Fruit fly (Drosophila melanogaster) whole organism, embryonic: ENCODE data around the gene mRpL20.

Experiments used
- Awh ChIP-seq: fragments of 200-800 bp; sonication (Bioruptor generic); IDR thresholded peaks from 2 replicates; pipeline ENCODE4, ENCODE4 v1.3.6; 2022; ENCODE audit warnings: missing biosample characterization, missing genetic modification characterization
- Bdp1 ChIP-seq: fragments of 200-800 bp; sonication (Bioruptor generic); optimal IDR thresholded peaks from 3 replicates; lab custom pipeline; 2016; ENCODE audit warnings: missing biosample characterization, missing genetic modification characterization
- CG10654 ChIP-seq: fragments of 200-800 bp; sonication (Bioruptor generic); optimal IDR thresholded peaks from 2 replicates; lab custom pipeline; 2016; ENCODE audit warnings: missing biosample characterization, missing genetic modification characterization
- CG11085 ChIP-seq: fragments of 200-800 bp; sonication (Bioruptor generic); IDR thresholded peaks from 2 replicates; pipeline ENCODE4 v1.3.6; 2022; ENCODE audit warnings: missing biosample characterization, missing genetic modification characterization
- CG12299 ChIP-seq: fragments of 200-800 bp; sonication (Bioruptor generic); optimal IDR thresholded peaks from 2 replicates; lab custom pipeline; 2018; ENCODE audit warnings: missing biosample characterization, mild to moderate bottlenecking, missing genetic modification characterization
- CG12744 ChIP-seq: fragments of 200-800 bp; sonication (Bioruptor generic); optimal IDR thresholded peaks from 2 replicates; lab custom pipeline; 2016; ENCODE audit warnings: missing biosample characterization, missing genetic modification characterization
- CG13624 ChIP-seq: fragments of 200-800 bp; sonication (Bioruptor generic); optimal IDR thresholded peaks from 2 replicates; lab custom pipeline; 2016; ENCODE audit warnings: missing biosample characterization, missing genetic modification characterization
- CG14441 ChIP-seq: fragments of 200-800 bp; sonication (Bioruptor generic); IDR thresholded peaks from 2 replicates; pipeline ENCODE4 v1.3.6; 2022; ENCODE audit warnings: missing biosample characterization, missing genetic modification characterization
- CG15073 ChIP-seq: fragments of 200-800 bp; sonication (Bioruptor generic); optimal IDR thresholded peaks from 2 replicates; lab custom pipeline; 2016; ENCODE audit warnings: missing biosample characterization, missing genetic modification characterization
- CG1602 ChIP-seq: fragments of 200-800 bp; sonication (Bioruptor generic); optimal IDR thresholded peaks from 3 replicates; lab custom pipeline; 2016; ENCODE audit warnings: missing biosample characterization, missing genetic modification characterization
- CG16779 ChIP-seq: fragments of 200-800 bp; sonication (Bioruptor generic); IDR thresholded peaks from 2 replicates; pipeline ENCODE4 v1.3.6; 2022; ENCODE audit warnings: missing biosample characterization, missing genetic modification characterization
- CG17186 ChIP-seq: fragments of 200-800 bp; sonication (Bioruptor generic); optimal IDR thresholded peaks from 3 replicates; lab custom pipeline; 2017; ENCODE audit warnings: missing biosample characterization, missing genetic modification reagents, missing genetic modification characterization
- CG18764 ChIP-seq: fragments of 200-800 bp; sonication (Bioruptor generic); optimal IDR thresholded peaks from 3 replicates; lab custom pipeline; 2016; ENCODE audit warnings: missing biosample characterization, missing genetic modification characterization
- CG30403 ChIP-seq: fragments of 200-800 bp; sonication (Bioruptor generic); optimal IDR thresholded peaks from 3 replicates; lab custom pipeline; 2016; ENCODE audit warnings: missing biosample characterization, missing genetic modification characterization
- CG30431 ChIP-seq: fragments of 200-800 bp; sonication (Bioruptor generic); optimal IDR thresholded peaks from 2 replicates; lab custom pipeline; 2017; ENCODE audit warnings: missing biosample characterization, missing genetic modification characterization
- CG3281 ChIP-seq: fragments of 200-800 bp; sonication (Bioruptor generic); optimal IDR thresholded peaks from 3 replicates; lab custom pipeline; 2017; ENCODE audit warnings: missing biosample characterization, mild to moderate bottlenecking, missing genetic modification characterization
- CG3847 ChIP-seq: fragments of 200-800 bp; sonication (Bioruptor generic); IDR thresholded peaks from 2 replicates; pipeline ENCODE4 v1.3.6; 2022; ENCODE audit warnings: missing biosample characterization, missing genetic modification characterization
- CG4328 ChIP-seq: fragments of 200-800 bp; sonication (Bioruptor generic); optimal IDR thresholded peaks from 3 replicates; lab custom pipeline; 2017; ENCODE audit warnings: missing biosample characterization, missing genetic modification reagents, missing genetic modification characterization
- CG6175 ChIP-seq: fragments of 200-800 bp; sonication (Bioruptor generic); IDR thresholded peaks from 3 replicates; pipeline ENCODE4 v1.3.6; 2022; ENCODE audit warnings: missing biosample characterization, missing genetic modification characterization
- CG6683 ChIP-seq: fragments of 200-800 bp; sonication (Bioruptor generic); optimal IDR thresholded peaks from 2 replicates; lab custom pipeline; 2017; ENCODE audit warnings: missing biosample characterization, mild to moderate bottlenecking, missing genetic modification characterization, missing genetic modification reagents
- CG6689 ChIP-seq: fragments of 200-800 bp; sonication (Bioruptor generic); IDR thresholded peaks from 2 replicates; pipeline ENCODE4 v1.3.6; 2022; ENCODE audit warnings: missing biosample characterization, missing genetic modification characterization
- CG7928 ChIP-seq: fragments of 200-800 bp; sonication (Bioruptor generic); optimal IDR thresholded peaks from 2 replicates; lab custom pipeline; 2017; ENCODE audit warnings: missing biosample characterization, mild to moderate bottlenecking, missing genetic modification characterization
- CG8388 ChIP-seq: fragments of 200-800 bp; sonication (Bioruptor generic); optimal IDR thresholded peaks from 2 replicates; lab custom pipeline; 2019; ENCODE audit warnings: missing biosample characterization, mild to moderate bottlenecking, missing genetic modification characterization, moderate library complexity
- CG8944 ChIP-seq: fragments of 200-800 bp; sonication (Bioruptor generic); optimal IDR thresholded peaks from 3 replicates; lab custom pipeline; 2016; ENCODE audit warnings: missing biosample characterization, missing genetic modification characterization
- Gsc ChIP-seq: fragments of 200-800 bp; sonication (Bioruptor generic); IDR thresholded peaks from 2 replicates; pipeline ENCODE4 v1.3.6; 2022; ENCODE audit warnings: missing biosample characterization, missing genetic modification characterization
- H15 ChIP-seq: fragments of 200-800 bp; sonication (Bioruptor generic); IDR thresholded peaks from 3 replicates; pipeline ENCODE4 v1.3.6; 2022; ENCODE audit warnings: missing biosample characterization, missing genetic modification characterization
- H2.0 ChIP-seq: fragments of 200-800 bp; sonication (Bioruptor generic); IDR thresholded peaks from 2 replicates; pipeline ENCODE4 v1.3.6; 2022; ENCODE audit warnings: missing biosample characterization, missing genetic modification characterization
- Hand ChIP-seq: fragments of 200-800 bp; sonication (Bioruptor generic); optimal IDR thresholded peaks from 2 replicates; lab custom pipeline; 2017; ENCODE audit warnings: mild to moderate bottlenecking, missing biosample characterization, missing genetic modification reagents, missing genetic modification characterization
- HmgD ChIP-seq: fragments of 200-800 bp; sonication (Bioruptor generic); optimal IDR thresholded peaks from 3 replicates; lab custom pipeline; 2016; ENCODE audit warnings: missing biosample characterization, missing genetic modification characterization
- MBD-R2 ChIP-seq: fragments of 200-800 bp; sonication (Bioruptor generic); IDR thresholded peaks from 2 replicates; pipeline ENCODE4 v1.3.6; 2022; ENCODE audit warnings: missing biosample characterization, missing genetic modification characterization
- Max ChIP-seq: fragments of 200-800 bp; sonication (Bioruptor generic); optimal IDR thresholded peaks from 2 replicates; lab custom pipeline; 2016; ENCODE audit warnings: missing biosample characterization, mild to moderate bottlenecking, missing genetic modification characterization
- Mes4 ChIP-seq: fragments of 200-800 bp; sonication (Bioruptor generic); optimal IDR thresholded peaks from 2 replicates; lab custom pipeline; 2016; ENCODE audit warnings: missing biosample characterization, missing genetic modification characterization
- Nf-YC ChIP-seq: fragments of 200-800 bp; optimal IDR thresholded peaks from 3 replicates; lab custom pipeline; 2019; ENCODE audit warnings: missing biosample characterization, mild to moderate bottlenecking, missing genetic modification characterization, moderate library complexity
- cad ChIP-seq: fragments of >200 bp; optimal IDR thresholded peaks from 2 replicates; lab custom pipeline; 2017; ENCODE audit warnings: missing biosample characterization, missing genetic modification characterization
- ci ChIP-seq: fragments of 200-800 bp; sonication (Bioruptor generic); IDR thresholded peaks from 3 replicates; pipeline ENCODE4 v1.3.6; 2022; ENCODE audit warnings: missing biosample characterization, missing genetic modification characterization
- dpn ChIP-seq, 2 experiments: fragments of 200-800 bp; sonication (Bioruptor generic); optimal IDR thresholded peaks; 3 replicates each; lab custom pipeline; 2016; ENCODE audit warnings: missing biosample characterization in 2 of 2, missing genetic modification characterization in 2 of 2
- fu2 ChIP-seq: fragments of 200-800 bp; sonication (Bioruptor generic); optimal IDR thresholded peaks from 2 replicates; lab custom pipeline; 2016; ENCODE audit warnings: missing biosample characterization, missing genetic modification characterization
- gsb-n ChIP-seq: fragments of 200-800 bp; sonication (Bioruptor generic); optimal IDR thresholded peaks from 3 replicates; lab custom pipeline; 2018; ENCODE audit warnings: missing biosample characterization, mild to moderate bottlenecking, missing genetic modification characterization
- hbn ChIP-seq: fragments of 200-800 bp; sonication (Bioruptor generic); IDR thresholded peaks from 2 replicates; pipeline ENCODE4 v1.3.6; 2022; ENCODE audit warnings: missing biosample characterization, missing genetic modification characterization; ENCODE audit not compliant: partially characterized antibody
- hkb ChIP-seq, 2 experiments: fragments of 200-800 bp in 1 of 2; fragments of >200 bp in 1 of 2; sonication (Bioruptor generic) in 1 of 2; IDR thresholded peaks in 1 of 2; optimal IDR thresholded peaks in 1 of 2; 2 replicates each; pipeline versions ENCODE4 v1.3.6 to Lab custom; 2017 to 2022; ENCODE audit warnings: missing biosample characterization in 1 of 2, missing genetic modification characterization in 1 of 2
- hth ChIP-seq: fragments of >200 bp; optimal IDR thresholded peaks from 2 replicates; lab custom pipeline; 2017; ENCODE audit warnings: inconsistent platforms
- ind ChIP-seq: fragments of 200-800 bp; sonication (Bioruptor generic); optimal IDR thresholded peaks from 3 replicates; lab custom pipeline; 2016; ENCODE audit warnings: missing biosample characterization, missing genetic modification characterization
- knrl ChIP-seq: fragments of 200-800 bp; sonication (Bioruptor generic); IDR thresholded peaks from 3 replicates; pipeline ENCODE4 v1.3.6; 2022; ENCODE audit warnings: missing biosample characterization, missing genetic modification characterization; ENCODE audit not compliant: partially characterized antibody
- nerfin-1 ChIP-seq: fragments of 200-800 bp; sonication (Bioruptor generic); optimal IDR thresholded peaks from 3 replicates; lab custom pipeline; 2019; ENCODE audit warnings: missing biosample characterization, mild to moderate bottlenecking, missing genetic modification characterization, moderate library complexity
- sd ChIP-seq: fragments of 200-800 bp; sonication (Bioruptor generic); optimal IDR thresholded peaks from 3 replicates; lab custom pipeline; 2018; ENCODE audit warnings: missing biosample characterization, mild to moderate bottlenecking, missing genetic modification characterization, moderate library complexity
- slp2 ChIP-seq: fragments of 200-800 bp; sonication (Bioruptor generic); optimal IDR thresholded peaks from 2 replicates; lab custom pipeline; 2016; ENCODE audit warnings: missing biosample characterization, missing genetic modification characterization
- sr ChIP-seq: fragments of 200-800 bp; sonication (Bioruptor generic); IDR thresholded peaks from 3 replicates; pipeline ENCODE4 v1.3.6; 2022; ENCODE audit warnings: missing biosample characterization, missing genetic modification characterization
- stwl ChIP-seq: fragments of 200-800 bp; sonication (Bioruptor generic); optimal IDR thresholded peaks from 3 replicates; lab custom pipeline; 2018; ENCODE audit warnings: missing biosample characterization, mild to moderate bottlenecking, missing genetic modification characterization, moderate library complexity
- ttk ChIP-seq: fragments of 200-800 bp; sonication (Bioruptor generic); IDR thresholded peaks from 2 replicates; pipeline ENCODE4 v2.1.2; 2022; ENCODE audit warnings: missing biosample characterization, missing genetic modification characterization
- tup ChIP-seq: fragments of 200-800 bp; sonication (Bioruptor generic); optimal IDR thresholded peaks from 2 replicates; lab custom pipeline; 2016; ENCODE audit warnings: missing biosample characterization, mild to moderate bottlenecking, missing genetic modification characterization, moderate library complexity

mRpL20 gene

dm6 chr3L:13022854-13023560 lies 5.3 kb upstream of the mRpL20 start, which contains the start of gene RpS12 (continued):
- TF ChIP-seq Max (GFP tag; lab: Kevin White, UChicago) = peak; percentile 91
- TF ChIP-seq CG12744 (GFP tag; lab: Kevin White, UChicago) = peak; percentile 72
- peak; percentile 63 for TF ChIP-seq hbn (GFP tag; lab: Robert Waterston, UW)
- TF ChIP-seq dpn (GFP tag; optimal IDR thresholded peaks at IDR 0.05; lab: Kevin White, UChicago) = peak; percentile 50 to 85
- TF ChIP-seq slp2 (GFP tag; lab: Kevin White, UChicago) = peak; percentile 71
- TF ChIP-seq CG8944 (GFP tag; lab: Kevin White, UChicago) = peak; percentile 64
- peak; percentile 76 for TF ChIP-seq CG3847 (GFP tag; lab: Robert Waterston, UW)
- TF ChIP-seq CG30431 (GFP tag; lab: Kevin White, UChicago) = peak; percentile 63
- TF ChIP-seq hkb (optimal IDR thresholded peaks at IDR 0.05; lab: Kevin White, UChicago) = no peak
- TF ChIP-seq hkb (GFP tag; IDR thresholded peaks at IDR 0.05; lab: Robert Waterston, UW) = peak; percentile 76
- TF ChIP-seq CG7928 (GFP tag; lab: Kevin White, UChicago) = peak; percentile 51
- TF ChIP-seq Bdp1 (GFP tag; lab: Kevin White, UChicago) = peak; percentile 58
- peak; percentile 69 for TF ChIP-seq CG16779
- peak; percentile 74 for TF ChIP-seq stwl (tag; lab: Kevin White, UChicago)
- peak; percentile 53 for TF ChIP-seq CG6683 (GFP tag; lab: Kevin White, UChicago)
- peak; percentile 79; the same call in 2 of the 3 replicates for TF ChIP-seq H15 (GFP tag; lab: Robert Waterston, UW)
- TF ChIP-seq hth = no peak
- TF ChIP-seq Mes4 = peak; percentile 86
- TF ChIP-seq CG12299 (tag; lab: Kevin White, UChicago) = peak; percentile 60
- peak; percentile 43; the same call in 1 of the 2 replicates for TF ChIP-seq MBD-R2 (GFP tag; lab: Robert Waterston, UW)
- peak; percentile 69 for TF ChIP-seq nerfin-1
- peak; percentile 69 for TF ChIP-seq HmgD (GFP tag; lab: Kevin White, UChicago)
- no peak for TF ChIP-seq cad (GFP tag; lab: Kevin White, UChicago)
- peak; percentile 75 for TF ChIP-seq H2.0
- no peak for TF ChIP-seq CG15073 (GFP tag; lab: Kevin White, UChicago)
- TF ChIP-seq sd = no peak
- peak; percentile 59 for TF ChIP-seq gsb-n (tag; lab: Kevin White, UChicago)
- TF ChIP-seq CG1602 (GFP tag; lab: Kevin White, UChicago) = peak; percentile 66
- peak; percentile 71; the same call in 1 of the 2 replicates for TF ChIP-seq CG11085 (GFP tag; lab: Robert Waterston, UW)
- peak; percentile 65 for TF ChIP-seq fu2 (GFP tag; lab: Kevin White, UChicago)
- TF ChIP-seq CG4328 (GFP tag; lab: Kevin White, UChicago) = peak; percentile 62
- TF ChIP-seq Gsc (GFP tag; lab: Robert Waterston, UW) = no peak
- peak; percentile 33 for TF ChIP-seq CG8388 (GFP tag; lab: Kevin White, UChicago)
- peak; percentile 84 for TF ChIP-seq CG13624 (GFP tag; lab: Kevin White, UChicago)
- 0 out of 2 replicates have a peak, but pooled peaks have one; percentile 49 for TF ChIP-seq Awh (GFP tag; lab: Robert Waterston, UW)
- peak; percentile 60 for TF ChIP-seq Hand (GFP tag; lab: Kevin White, UChicago)
- peak; percentile 38 for TF ChIP-seq Nf-YC (tag; lab: Kevin White, UChicago)
- peak; percentile 69 for TF ChIP-seq ttk (GFP tag; lab: Robert Waterston, UW)
- peak; percentile 62; the same call in 2 of the 3 replicates for TF ChIP-seq CG6175 (GFP tag; lab: Robert Waterston, UW)
- peak; percentile 95 for TF ChIP-seq ci (GFP tag; lab: Robert Waterston, UW)
- TF ChIP-seq sr (GFP tag; lab: Robert Waterston, UW) = peak; percentile 79
- TF ChIP-seq CG3281 (GFP tag; lab: Kevin White, UChicago) = peak; percentile 86
- peak; percentile 80 for TF ChIP-seq knrl (GFP tag; lab: Robert Waterston, UW)
- peak; percentile 59 for TF ChIP-seq CG18764 (GFP tag; lab: Kevin White, UChicago)
- TF ChIP-seq tup (GFP tag; lab: Kevin White, UChicago) = peak; percentile 37
- peak; percentile 82 for TF ChIP-seq CG17186 (GFP tag; lab: Kevin White, UChicago)
- TF ChIP-seq CG6689 (GFP tag; lab: Robert Waterston, UW) = peak; percentile 36; the same call in 1 of the 2 replicates
- peak; percentile 73 for TF ChIP-seq CG30403 (GFP tag; lab: Kevin White, UChicago)
- TF ChIP-seq CG14441 (GFP tag; lab: Robert Waterston, UW) = peak; percentile 77
- TF ChIP-seq ind (GFP tag; lab: Kevin White, UChicago) = peak; percentile 65
- TF ChIP-seq CG10654 = peak; percentile 80
